Worm (Caenorhabditis elegans) whole organism, late embryonic: ENCODE data around the gene F02A9.1.

Source experiments
- C08G9.2 ChIP-seq: sonication (generic microtip); optimal IDR thresholded peaks from 2 replicates; lab custom pipeline; 2016; ENCODE audit warnings: mild to moderate bottlenecking, missing genetic modification characterization, moderate library complexity, missing compliant biosample characterization
- C38D4.7 ChIP-seq: fragments of 200-800 bp; sonication (Bioruptor generic); optimal IDR thresholded peaks from 2 replicates; lab custom pipeline; 2018; ENCODE audit warnings: mild to moderate bottlenecking, missing genetic modification characterization, moderate library complexity, missing compliant biosample characterization
- F13H6.1 ChIP-seq: sonication (generic microtip); optimal IDR thresholded peaks from 2 replicates; lab custom pipeline; 2016; ENCODE audit warnings: missing genetic modification characterization, missing compliant biosample characterization
- K02D7.2 ChIP-seq: sonication (generic microtip); optimal IDR thresholded peaks from 2 replicates; lab custom pipeline; 2017; ENCODE audit warnings: mild to moderate bottlenecking, missing genetic modification characterization, missing compliant biosample characterization
- K09A11.1 ChIP-seq: sonication (generic microtip); optimal IDR thresholded peaks from 2 replicates; lab custom pipeline; 2017; ENCODE audit warnings: antibody characterized with exemption, mild to moderate bottlenecking, missing genetic modification characterization, missing compliant biosample characterization; ENCODE audit not compliant: insufficient read depth
- T23F11.4 ChIP-seq: fragments of 200-800 bp; sonication (Bioruptor generic); optimal IDR thresholded peaks from 2 replicates; lab custom pipeline; 2018; ENCODE audit warnings: mild to moderate bottlenecking, missing genetic modification characterization, missing compliant biosample characterization
- ahr-1 ChIP-seq: sonication (generic microtip); optimal IDR thresholded peaks from 2 replicates; lab custom pipeline; 2016; ENCODE audit warnings: missing genetic modification characterization, missing compliant biosample characterization
- ama-1 ChIP-seq: fragments of 150-350 bp; optimal IDR thresholded peaks from 2 replicates; lab custom pipeline; 2014
- ceh-18 ChIP-seq: sonication (generic microtip); optimal IDR thresholded peaks from 2 replicates; lab custom pipeline; 2016; ENCODE audit warnings: missing genetic modification characterization, missing compliant biosample characterization
- ceh-19 ChIP-seq: fragments of 200-800 bp; sonication (Bioruptor generic); optimal IDR thresholded peaks from 2 replicates; lab custom pipeline; 2018; ENCODE audit warnings: mild to moderate bottlenecking, missing genetic modification characterization, missing compliant biosample characterization
- ceh-2 ChIP-seq: sonication (generic microtip); optimal IDR thresholded peaks from 2 replicates; lab custom pipeline; 2016; ENCODE audit warnings: missing genotype, missing genetic modification characterization, missing compliant biosample characterization
- ceh-22 ChIP-seq: sonication (generic microtip); optimal IDR thresholded peaks from 2 replicates; lab custom pipeline; 2017; ENCODE audit warnings: missing biosample characterization, missing genetic modification characterization
- ceh-24 ChIP-seq: sonication (generic microtip); optimal IDR thresholded peaks from 2 replicates; lab custom pipeline; 2016; ENCODE audit warnings: mild to moderate bottlenecking, missing genetic modification characterization, missing compliant biosample characterization
- ceh-30 ChIP-seq: fragments of 150-350 bp; optimal IDR thresholded peaks from 2 replicates; lab custom pipeline; 2014; ENCODE audit warnings: missing biosample characterization, missing genetic modification characterization
- ceh-48 ChIP-seq: sonication (generic microtip); optimal IDR thresholded peaks from 2 replicates; lab custom pipeline; 2016; ENCODE audit warnings: missing genetic modification characterization, inconsistent platforms, missing compliant biosample characterization
- ceh-9 ChIP-seq: sonication (generic microtip); optimal IDR thresholded peaks from 2 replicates; lab custom pipeline; 2016; ENCODE audit warnings: mild to moderate bottlenecking, missing genetic modification characterization, inconsistent platforms, missing compliant biosample characterization
- che-1 ChIP-seq: sonication (generic microtip); optimal IDR thresholded peaks from 2 replicates; lab custom pipeline; 2016; ENCODE audit warnings: mild to moderate bottlenecking, missing genetic modification characterization, missing compliant biosample characterization
- dmd-4 ChIP-seq: sonication (generic microtip); optimal IDR thresholded peaks from 2 replicates; lab custom pipeline; 2016; ENCODE audit warnings: borderline replicate concordance, missing genetic modification characterization, missing compliant biosample characterization
- dve-1 ChIP-seq: sonication (generic microtip); optimal IDR thresholded peaks from 2 replicates; lab custom pipeline; 2017; ENCODE audit warnings: antibody characterized with exemption, mild to moderate bottlenecking, missing genetic modification characterization, missing compliant biosample characterization
- elt-2 ChIP-seq: sonication (generic microtip); optimal IDR thresholded peaks from 2 replicates; lab custom pipeline; 2016; ENCODE audit warnings: missing genetic modification reagents, missing genetic modification characterization, missing compliant biosample characterization
- elt-4 ChIP-seq: sonication (generic microtip); optimal IDR thresholded peaks from 2 replicates; lab custom pipeline; 2016; ENCODE audit warnings: missing genetic modification characterization, missing compliant biosample characterization
- eyg-1 ChIP-seq: sonication (generic microtip); optimal IDR thresholded peaks from 2 replicates; lab custom pipeline; 2016; ENCODE audit warnings: missing genotype, missing genetic modification characterization, missing compliant biosample characterization
- fax-1 ChIP-seq: sonication (generic microtip); optimal IDR thresholded peaks from 2 replicates; lab custom pipeline; 2016; ENCODE audit warnings: missing genotype, missing genetic modification characterization, missing compliant biosample characterization
- fkh-10 ChIP-seq: fragments of 150-350 bp; optimal IDR thresholded peaks from 2 replicates; lab custom pipeline; 2014; ENCODE audit warnings: missing biosample characterization, missing genetic modification reagents, missing genetic modification characterization
- fkh-6 ChIP-seq: sonication (generic microtip); optimal IDR thresholded peaks from 2 replicates; lab custom pipeline; 2016; ENCODE audit warnings: missing genetic modification characterization, missing compliant biosample characterization
- gmeb-2 ChIP-seq: sonication (generic microtip); optimal IDR thresholded peaks from 2 replicates; lab custom pipeline; 2016; ENCODE audit warnings: missing genetic modification characterization, inconsistent platforms, missing compliant biosample characterization
- hlh-13 ChIP-seq: fragments of 200-800 bp; sonication (Bioruptor generic); optimal IDR thresholded peaks from 2 replicates; lab custom pipeline; 2018; ENCODE audit warnings: mild to moderate bottlenecking, missing genetic modification characterization, missing compliant biosample characterization
- hlh-15 ChIP-seq: sonication (generic microtip); optimal IDR thresholded peaks from 2 replicates; lab custom pipeline; 2016; ENCODE audit warnings: missing genetic modification characterization, missing compliant biosample characterization
- hlh-30 ChIP-seq: sonication (generic microtip); optimal IDR thresholded peaks from 2 replicates; lab custom pipeline; 2017; ENCODE audit warnings: antibody characterized with exemption, missing genetic modification characterization, missing compliant biosample characterization; ENCODE audit not compliant: insufficient read depth
- lim-6 ChIP-seq: sonication (generic microtip); optimal IDR thresholded peaks from 2 replicates; lab custom pipeline; 2016; ENCODE audit warnings: missing genetic modification characterization, missing compliant biosample characterization
- lin-11 ChIP-seq: fragments of 200-800 bp; sonication (Bioruptor generic); optimal IDR thresholded peaks from 2 replicates; lab custom pipeline; 2018; ENCODE audit warnings: mild to moderate bottlenecking, missing genetic modification characterization, missing compliant biosample characterization
- madf-2 ChIP-seq: sonication (generic microtip); optimal IDR thresholded peaks from 2 replicates; lab custom pipeline; 2017; ENCODE audit warnings: missing genetic modification characterization, missing compliant biosample characterization
- mec-3 ChIP-seq: sonication (generic microtip); optimal IDR thresholded peaks from 2 replicates; lab custom pipeline; 2016; ENCODE audit warnings: borderline replicate concordance, missing genetic modification characterization, missing compliant biosample characterization
- npax-4 ChIP-seq: sonication (generic microtip); optimal IDR thresholded peaks from 2 replicates; lab custom pipeline; 2016; ENCODE audit warnings: missing genetic modification characterization, missing compliant biosample characterization
- odd-2 ChIP-seq: sonication (generic microtip); optimal IDR thresholded peaks from 2 replicates; lab custom pipeline; 2017; ENCODE audit warnings: antibody characterized with exemption, mild to moderate bottlenecking, missing genetic modification characterization, missing compliant biosample characterization
- pat-9 ChIP-seq: fragments of 200-800 bp; sonication (Bioruptor generic); optimal IDR thresholded peaks from 2 replicates; lab custom pipeline; 2018; ENCODE audit warnings: mild to moderate bottlenecking, missing genetic modification characterization, moderate library complexity, missing compliant biosample characterization
- pax-1 ChIP-seq: fragments of 150-350 bp; optimal IDR thresholded peaks from 2 replicates; lab custom pipeline; 2014; ENCODE audit warnings: missing biosample characterization, missing genetic modification characterization
- pha-4 ChIP-seq: fragments of 150-350 bp; optimal IDR thresholded peaks from 2 replicates; lab custom pipeline; 2018; ENCODE audit warnings: missing biosample characterization, missing genetic modification reagents, missing genetic modification characterization
- pqm-1 ChIP-seq: sonication (generic microtip); optimal IDR thresholded peaks from 2 replicates; lab custom pipeline; 2016; ENCODE audit warnings: missing genetic modification characterization, missing compliant biosample characterization
- pros-1 ChIP-seq: fragments of 150-350 bp; optimal IDR thresholded peaks from 2 replicates; lab custom pipeline; 2014; ENCODE audit warnings: missing biosample characterization, missing genetic modification reagents, missing genetic modification characterization
- ref-2 ChIP-seq: sonication (generic microtip); optimal IDR thresholded peaks from 2 replicates; lab custom pipeline; 2016; ENCODE audit warnings: missing genetic modification characterization, missing compliant biosample characterization
- rnt-1 ChIP-seq: sonication (generic microtip); optimal IDR thresholded peaks from 2 replicates; lab custom pipeline; 2016; ENCODE audit warnings: missing genetic modification characterization, missing compliant biosample characterization
- sox-4 ChIP-seq: sonication (generic microtip); optimal IDR thresholded peaks from 2 replicates; lab custom pipeline; 2017; ENCODE audit warnings: mild to moderate bottlenecking, missing genetic modification characterization, inconsistent platforms, missing compliant biosample characterization
- tbx-2 ChIP-seq: sonication (generic microtip); optimal IDR thresholded peaks from 2 replicates; lab custom pipeline; 2016; ENCODE audit warnings: missing genetic modification characterization, missing compliant biosample characterization
- ttx-3 ChIP-seq: sonication (generic microtip); optimal IDR thresholded peaks from 2 replicates; lab custom pipeline; 2016; ENCODE audit warnings: missing genetic modification reagents, missing genetic modification characterization, missing compliant biosample characterization
- unc-3 ChIP-seq, 2 experiments: fragments of 200-800 bp in 1 of 2; sonication (Bioruptor generic) in 1 of 2; sonication (generic microtip) in 1 of 2; conservative IDR thresholded peaks in 1 of 2; optimal IDR thresholded peaks in 1 of 2; 2 replicates each; pipeline versions ENCODE4 v1.3.6 to Lab custom; 2016 to 2022; ENCODE audit warnings: missing compliant biosample characterization in 2 of 2, missing genetic modification characterization in 2 of 2, missing genetic modification reagents in 1 of 2
- unc-42 ChIP-seq: sonication (generic microtip); optimal IDR thresholded peaks from 2 replicates; lab custom pipeline; 2016; ENCODE audit warnings: missing genotype, missing genetic modification characterization, missing compliant biosample characterization
- unc-55 ChIP-seq: sonication (generic microtip); optimal IDR thresholded peaks from 2 replicates; lab custom pipeline; 2017; ENCODE audit warnings: missing biosample characterization, missing genetic modification reagents, missing genetic modification characterization
- zip-5 ChIP-seq: sonication (generic microtip); optimal IDR thresholded peaks from 2 replicates; lab custom pipeline; 2016; ENCODE audit warnings: missing genetic modification characterization, missing compliant biosample characterization
- ztf-16 ChIP-seq: sonication (generic microtip); optimal IDR thresholded peaks from 2 replicates; lab custom pipeline; 2017; ENCODE audit warnings: missing genetic modification characterization, missing compliant biosample characterization

Gene F02A9.1

DNA sequence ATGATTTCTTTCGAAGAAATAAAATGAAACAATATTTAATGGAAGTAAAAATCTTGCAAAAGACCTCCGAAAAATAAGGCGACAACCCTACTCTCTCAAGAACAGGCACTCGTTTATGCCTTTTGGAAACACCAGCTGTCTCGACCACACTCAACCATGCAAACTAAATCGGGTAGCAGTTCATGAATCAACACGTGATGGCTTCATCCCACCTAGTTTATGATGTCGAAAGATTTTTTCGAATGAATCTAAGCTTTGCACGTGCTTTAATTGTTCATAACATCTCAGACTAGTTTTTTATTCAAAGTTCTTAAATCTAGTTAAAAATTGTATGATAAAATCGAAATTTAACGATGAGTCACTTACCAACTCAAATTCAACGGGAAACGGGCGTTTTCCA is 24.3 kb downstream of the F02A9.1 start:
- no peak for TF ChIP-seq eyg-1 (tag; lab: Kevin White, UChicago)
- TF ChIP-seq gmeb-2 (tag; lab: Kevin White, UChicago), result no peak
- peak; percentile 9 for TF ChIP-seq ama-1 (lab: Kevin White, UChicago)

DNA sequence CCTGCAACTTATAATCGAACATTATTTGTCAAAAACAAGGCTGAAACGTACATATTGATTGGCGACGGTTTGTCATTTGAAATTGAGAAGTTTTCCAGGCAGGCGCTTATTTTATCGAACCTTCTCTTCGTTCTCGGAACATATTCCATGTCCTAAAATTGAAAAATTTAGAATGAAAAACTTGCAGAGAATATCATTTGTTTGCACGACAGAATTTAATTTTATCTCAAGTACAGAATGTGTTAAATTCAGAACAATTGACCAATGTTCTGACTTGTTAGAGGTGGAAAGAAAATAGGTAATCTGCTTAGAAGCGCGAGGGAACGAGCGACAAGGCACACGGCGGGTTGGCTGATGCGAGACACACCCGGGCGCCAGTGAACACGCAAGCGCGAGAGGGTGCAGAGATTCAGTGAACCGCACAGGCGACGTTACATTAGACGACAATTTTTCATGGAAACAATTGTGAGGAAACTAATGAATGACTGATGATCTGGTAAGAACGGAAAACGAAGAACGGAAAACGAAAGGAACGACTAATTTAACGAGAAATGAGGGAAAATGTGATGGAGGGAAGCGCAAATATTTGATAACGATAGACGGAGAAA is 25.1 kb downstream of the F02A9.1 start:
- TF ChIP-seq fkh-6, result peak; percentile 57
- TF ChIP-seq K02D7.2 (tag; lab: Kevin White, UChicago), result no peak
- TF ChIP-seq madf-2 (tag; lab: Kevin White, UChicago), result no peak
- peak; percentile 27 for TF ChIP-seq unc-55
- peak; percentile 47 for TF ChIP-seq tbx-2
- no peak for TF ChIP-seq C08G9.2 (tag; lab: Kevin White, UChicago)
- peak; percentile 35 for TF ChIP-seq ama-1 (lab: Kevin White, UChicago)
- TF ChIP-seq pha-4, result no peak
- no peak for TF ChIP-seq elt-4 (tag; lab: Kevin White, UChicago)
- no peak for TF ChIP-seq ahr-1 (tag; lab: Kevin White, UChicago)
- TF ChIP-seq pqm-1 (tag; lab: Kevin White, UChicago), result no peak
- no peak for TF ChIP-seq pax-1 (tag; lab: Kevin White, UChicago)
- TF ChIP-seq zip-5, result no peak
- peak; percentile 10 for TF ChIP-seq sox-4 (tag; lab: Kevin White, UChicago)
- no peak for TF ChIP-seq mec-3 (tag; lab: Kevin White, UChicago)
- TF ChIP-seq hlh-15 (tag; lab: Kevin White, UChicago), result no peak
- peak; percentile 50 for TF ChIP-seq unc-42 (tag; lab: Kevin White, UChicago)
- TF ChIP-seq ceh-18 (tag; lab: Kevin White, UChicago), result peak; percentile 16
- no peak for TF ChIP-seq elt-2 (tag; lab: Kevin White, UChicago)
- TF ChIP-seq ceh-48 (tag; lab: Kevin White, UChicago), result no peak
- TF ChIP-seq npax-4 (tag; lab: Kevin White, UChicago), result no peak
- no peak for TF ChIP-seq ceh-9 (tag; lab: Kevin White, UChicago)
- TF ChIP-seq T23F11.4 (GFP tag; lab: Kevin White, UChicago), result no peak
- peak; percentile 9 for TF ChIP-seq lin-11 (tag; lab: Kevin White, UChicago)
- no peak for TF ChIP-seq hlh-13 (GFP tag; lab: Kevin White, UChicago)
- peak; percentile 58 for TF ChIP-seq pros-1 (tag; lab: Kevin White, UChicago)
- TF ChIP-seq pat-9 (tag; lab: Kevin White, UChicago), result no peak
- TF ChIP-seq ceh-2 (tag; lab: Kevin White, UChicago), result no peak
- TF ChIP-seq ceh-19, result no peak
- no peak for TF ChIP-seq eyg-1 (tag; lab: Kevin White, UChicago)
- no peak for TF ChIP-seq ztf-16 (tag; lab: Kevin White, UChicago)
- peak; percentile 71 for TF ChIP-seq ceh-30 (tag; lab: Kevin White, UChicago)
- TF ChIP-seq rnt-1 (tag; lab: Kevin White, UChicago), result no peak
- no peak for TF ChIP-seq ref-2 (tag; lab: Kevin White, UChicago)
- no peak for TF ChIP-seq dve-1 (tag; lab: Kevin White, UChicago)
- TF ChIP-seq fax-1 (tag; lab: Kevin White, UChicago), result no peak
- TF ChIP-seq che-1 (tag; lab: Kevin White, UChicago), result no peak
- TF ChIP-seq gmeb-2 (tag; lab: Kevin White, UChicago), result no peak
- no peak for TF ChIP-seq ttx-3
- TF ChIP-seq C38D4.7 (GFP tag; lab: Kevin White, UChicago), result no peak
- TF ChIP-seq ceh-22 (tag; lab: Kevin White, UChicago), result no peak
- TF ChIP-seq F13H6.1 (tag; lab: Kevin White, UChicago), result no peak
- no peak for TF ChIP-seq ceh-24 (tag; lab: Kevin White, UChicago)
- TF ChIP-seq lim-6 (tag; lab: Kevin White, UChicago), result no peak
- TF ChIP-seq hlh-30 (tag; lab: Kevin White, UChicago), result no peak
- TF ChIP-seq dmd-4, result no peak
- TF ChIP-seq unc-3 (GFP tag; conservative IDR thresholded peaks at IDR 0.05; lab: Robert Waterston, UW), result no peak
- TF ChIP-seq unc-3 (tag; optimal IDR thresholded peaks at IDR 0.05; lab: Kevin White, UChicago), result no peak
- TF ChIP-seq odd-2 (tag; lab: Kevin White, UChicago), result no peak
- no peak for TF ChIP-seq K09A11.1 (tag; lab: Kevin White, UChicago)
- TF ChIP-seq fkh-10, result no peak
